Fruit fly (Drosophila melanogaster): ENCODE data around the gene CG31975.

The CG31975 gene

DNA sequence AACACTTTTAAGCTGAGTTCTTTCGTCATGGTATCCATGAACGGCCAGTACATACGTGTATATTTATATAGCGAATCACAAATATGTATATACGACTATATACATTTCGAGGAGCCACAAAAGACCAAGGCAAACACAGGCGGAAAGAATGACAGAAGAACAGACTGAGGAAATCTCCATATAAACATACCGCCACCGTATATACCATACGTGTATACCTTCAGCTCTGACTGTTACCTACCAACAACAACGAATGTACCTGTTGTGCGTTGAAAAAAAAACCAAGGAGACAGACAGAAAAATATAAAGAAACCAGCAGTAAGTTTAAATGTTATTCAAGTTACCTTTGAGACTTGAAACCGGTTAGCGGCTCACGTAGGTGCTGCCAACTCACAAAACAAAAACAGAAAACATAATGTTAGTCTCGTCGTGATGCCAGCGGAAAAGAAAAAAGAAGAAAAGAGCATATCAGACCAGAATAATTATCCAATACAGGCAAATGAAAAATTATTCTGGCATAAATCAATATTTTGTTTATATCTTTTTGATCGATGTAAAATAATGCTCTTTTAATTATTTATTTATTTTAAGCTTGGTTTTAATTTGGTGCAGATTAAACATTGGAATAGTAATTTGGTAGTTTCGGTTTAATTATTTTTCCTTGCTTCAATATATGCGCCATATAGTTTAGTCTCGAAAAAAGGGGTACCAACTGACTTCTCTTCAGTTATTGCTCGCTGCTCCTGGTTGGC lies 30.9 kb upstream of the CG31975 start (continued):
- TF ChIP-seq fru (optimal IDR thresholded peaks at IDR 0.05), result no peak
- no peak for TF ChIP-seq nmo (GFP tag; optimal IDR thresholded peaks at IDR 0.05)
- TF ChIP-seq Dek (tag; optimal IDR thresholded peaks at IDR 0.05), result no peak
- no peak for TF ChIP-seq dmrt11E (tag; optimal IDR thresholded peaks at IDR 0.05)
- TF ChIP-seq Neu2 (GFP tag; optimal IDR thresholded peaks at IDR 0.05; ENCODE audit: borderline replicate concordance), result no peak
- TF ChIP-seq HLH3B (GFP tag; IDR thresholded peaks at IDR 0.05), result no peak
- TF ChIP-seq unpg (GFP tag; optimal IDR thresholded peaks at IDR 0.05), result no peak
- no peak for TF ChIP-seq Hsf (GFP tag; optimal IDR thresholded peaks at IDR 0.05)
- TF ChIP-seq CG2875 (GFP tag; optimal IDR thresholded peaks at IDR 0.05), result no peak
- TF ChIP-seq Fer3 (tag; optimal IDR thresholded peaks at IDR 0.05), result peak; percentile 1
- peak; percentile 38 for TF ChIP-seq CG7987 (GFP tag; optimal IDR thresholded peaks at IDR 0.05)
- TF ChIP-seq D19A (tag; optimal IDR thresholded peaks at IDR 0.05), result no peak
- TF ChIP-seq CG15696 (tag; optimal IDR thresholded peaks at IDR 0.05), result peak; percentile 24
- peak; percentile 73 for TF ChIP-seq Med (GFP tag)

- TF ChIP-seq CG13424 (tag; optimal IDR thresholded peaks at IDR 0.05) (no peak), Fer3 (tag; optimal IDR thresholded peaks at IDR 0.05) (no peak), CG16815 (GFP tag; optimal IDR thresholded peaks at IDR 0.05) (no peak), sna (GFP tag; IDR thresholded peaks at IDR 0.05; ENCODE audit: partially characterized antibody) (no peak), hth (optimal IDR thresholded peaks at IDR 0.05) (no peak), onecut (GFP tag; IDR thresholded peaks at IDR 0.05) (no peak), amos (GFP tag; IDR thresholded peaks at IDR 0.05; ENCODE audit: partially characterized antibody) (no peak), CG17359 (tag; optimal IDR thresholded peaks at IDR 0.05) (no peak), CG2678 (tag; optimal IDR thresholded peaks at IDR 0.05) (peak; percentile 15), eve (GFP tag; optimal IDR thresholded peaks at IDR 0.05) (peak in 1 of 2 experiments; percentile 10), inv (GFP tag; IDR thresholded peaks at IDR 0.05; ENCODE audit: partially characterized antibody) (no peak), CG15073 (GFP tag; optimal IDR thresholded peaks at IDR 0.05) (no peak), Spps (tag; optimal IDR thresholded peaks at IDR 0.05) (no peak), Pdp1 (GFP tag; optimal IDR thresholded peaks at IDR 0.05) (peak in 1 of 2 experiments; percentile 69), CG34376 (GFP tag; optimal IDR thresholded peaks at IDR 0.05) (peak; percentile 22), sd (tag; optimal IDR thresholded peaks at IDR 0.05) (peak; percentile 21), B-H2 (GFP tag; optimal IDR thresholded peaks at IDR 0.05) (peak; percentile 13), CG9437 (GFP tag; optimal IDR thresholded peaks at IDR 0.05) (peak; percentile 10), zen (tag; optimal IDR thresholded peaks at IDR 0.05) (no peak), lbe (GFP tag; optimal IDR thresholded peaks at IDR 0.05) (peak; percentile 29), lab (GFP tag; optimal IDR thresholded peaks at IDR 0.05) (peak; percentile 13), grn (GFP tag; optimal IDR thresholded peaks at IDR 0.05) (peak; percentile 55), mirr (GFP tag; optimal IDR thresholded peaks at IDR 0.05) (peak; percentile 77), wdn (GFP tag; IDR thresholded peaks at IDR 0.05) (no peak), sens (GFP tag) (peak; percentile 40), sug (tag; optimal IDR thresholded peaks at IDR 0.05) (peak; percentile 33), knrl (GFP tag; IDR thresholded peaks at IDR 0.05; ENCODE audit: partially characterized antibody) (no peak), exex (tag; optimal IDR thresholded peaks at IDR 0.05) (peak; percentile 91), Med (GFP tag) (peak; percentile 61), ac (GFP tag; optimal IDR thresholded peaks at IDR 0.05) (no peak), CG13296 (GFP tag; optimal IDR thresholded peaks at IDR 0.05) (peak; percentile 21)
Measured at dm6 chr2L:170383-170782, 29.6 kb upstream of the CG31975 start.
